Worm (Caenorhabditis elegans): ENCODE data around the gene pho-8.

Gene pho-8

DNA sequence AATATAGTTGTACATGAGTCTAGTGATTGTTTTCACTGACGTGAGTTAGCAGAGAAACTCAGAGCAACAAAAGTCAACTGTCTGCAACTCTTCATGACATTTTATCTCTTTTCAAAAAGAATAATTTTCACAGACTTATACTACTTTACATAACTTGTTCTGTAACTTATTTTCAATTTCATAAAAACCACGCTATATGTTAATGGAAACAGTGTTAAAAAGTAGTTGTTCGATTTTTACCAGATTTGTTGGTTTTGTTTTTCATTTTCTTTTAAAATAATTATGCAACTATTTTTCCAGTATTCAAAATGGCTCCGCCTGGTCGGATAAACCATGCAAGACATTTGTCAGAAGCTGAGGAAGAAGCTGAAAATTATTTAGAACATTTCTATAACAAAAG lies 41.6 kb downstream of the pho-8 start, which contains the start of gene sulp-4:
TSS of gene sulp-4 (plus strand) at position 301 of the 400 bp plus-strand sequence.
- no peak for TF ChIP-seq madf-2 (tag; optimal IDR thresholded peaks at IDR 0.05)
- no peak for TF ChIP-seq F13H6.1 (tag; optimal IDR thresholded peaks at IDR 0.05)
- TF ChIP-seq ceh-2 (tag; optimal IDR thresholded peaks at IDR 0.05): no peak
- no peak for TF ChIP-seq fax-1 (tag; optimal IDR thresholded peaks at IDR 0.05)
- no peak for TF ChIP-seq hlh-13 (GFP tag; optimal IDR thresholded peaks at IDR 0.05)
- no peak for TF ChIP-seq zip-5 (tag; optimal IDR thresholded peaks at IDR 0.05)
- no peak for TF ChIP-seq nfya-1 (tag; optimal IDR thresholded peaks at IDR 0.05)
- TF ChIP-seq lin-11 (tag; optimal IDR thresholded peaks at IDR 0.05): no peak
- TF ChIP-seq hlh-8 (tag; optimal IDR thresholded peaks at IDR 0.05): no peak
- TF ChIP-seq tbx-2 (tag; optimal IDR thresholded peaks at IDR 0.05): no peak
- TF ChIP-seq unc-86 (tag; optimal IDR thresholded peaks at IDR 0.05): no peak
- TF ChIP-seq elt-4 (tag; optimal IDR thresholded peaks at IDR 0.05): no peak
- no peak for TF ChIP-seq ceh-18 (tag; optimal IDR thresholded peaks at IDR 0.05)
- no peak for TF ChIP-seq ceh-14 (tag; optimal IDR thresholded peaks at IDR 0.05)

- TF ChIP-seq sox-4 (tag; optimal IDR thresholded peaks at IDR 0.05) (no peak), hlh-8 (tag; optimal IDR thresholded peaks at IDR 0.05) (no peak), pat-9 (tag; optimal IDR thresholded peaks at IDR 0.05) (no peak), tbx-2 (tag; optimal IDR thresholded peaks at IDR 0.05) (no peak)
These were observed 43.2 kb downstream of the pho-8 start for ce11 chrV:11876657-11877056.

ce11 chrV:11879732-11880131 lies 46.3 kb downstream of the pho-8 start, which contains the start of gene sulp-5:
Gene sulp-5 (plus strand): TSS chrV:11880032.
- TF ChIP-seq ceh-48 (tag; optimal IDR thresholded peaks at IDR 0.05) (no peak), ets-4 (tag; optimal IDR thresholded peaks at IDR 0.05) (no peak), lim-6 (tag; optimal IDR thresholded peaks at IDR 0.05) (no peak), tbx-7 (tag; optimal IDR thresholded peaks at IDR 0.05) (no peak), ceh-6 (GFP tag; optimal IDR thresholded peaks at IDR 0.05) (no peak), ceh-31 (tag; optimal IDR thresholded peaks at IDR 0.05) (no peak), che-1 (tag; optimal IDR thresholded peaks at IDR 0.05) (no peak), ceh-34 (tag; optimal IDR thresholded peaks at IDR 0.05) (no peak), eyg-1 (tag; optimal IDR thresholded peaks at IDR 0.05) (no peak), ceh-2 (tag; optimal IDR thresholded peaks at IDR 0.05) (no peak), ceh-24 (tag; optimal IDR thresholded peaks at IDR 0.05) (no peak), elt-4 (tag; optimal IDR thresholded peaks at IDR 0.05) (no peak), madf-2 (tag; optimal IDR thresholded peaks at IDR 0.05) (no peak), fkh-6 (tag; optimal IDR thresholded peaks at IDR 0.05) (no peak), nhr-11 (tag; optimal IDR thresholded peaks at IDR 0.05) (no peak), sox-2 (GFP tag; IDR thresholded peaks at IDR 0.05) (no peak), ahr-1 (tag; optimal IDR thresholded peaks at IDR 0.05) (no peak), nhr-232 (tag; optimal IDR thresholded peaks at IDR 0.05) (no peak)

DNA sequence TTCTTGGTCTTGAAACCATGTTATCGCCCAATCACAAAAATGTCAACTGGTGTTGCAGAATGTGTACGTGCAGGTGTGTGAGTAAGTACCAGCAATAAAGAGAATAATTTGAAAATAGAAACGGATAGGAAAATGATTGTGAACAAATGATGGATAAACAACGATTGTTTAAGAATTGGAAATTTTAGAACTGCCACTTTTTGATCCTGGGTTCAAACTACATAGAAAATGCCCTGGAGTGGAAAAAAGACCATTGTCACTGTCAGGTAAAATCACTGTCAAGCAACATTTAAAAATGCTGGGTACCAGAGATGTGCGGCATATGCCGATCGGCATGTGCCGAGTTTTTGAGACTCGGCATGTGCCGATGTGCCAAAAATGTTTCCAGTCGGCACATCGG lies 49.8 kb downstream of the pho-8 start:
- no peak for TF ChIP-seq ama-1 (optimal IDR thresholded peaks at IDR 0.05)
- TF ChIP-seq K09A11.1 (tag; optimal IDR thresholded peaks at IDR 0.05; ENCODE audit: insufficient read depth): peak; percentile 39

DNA sequence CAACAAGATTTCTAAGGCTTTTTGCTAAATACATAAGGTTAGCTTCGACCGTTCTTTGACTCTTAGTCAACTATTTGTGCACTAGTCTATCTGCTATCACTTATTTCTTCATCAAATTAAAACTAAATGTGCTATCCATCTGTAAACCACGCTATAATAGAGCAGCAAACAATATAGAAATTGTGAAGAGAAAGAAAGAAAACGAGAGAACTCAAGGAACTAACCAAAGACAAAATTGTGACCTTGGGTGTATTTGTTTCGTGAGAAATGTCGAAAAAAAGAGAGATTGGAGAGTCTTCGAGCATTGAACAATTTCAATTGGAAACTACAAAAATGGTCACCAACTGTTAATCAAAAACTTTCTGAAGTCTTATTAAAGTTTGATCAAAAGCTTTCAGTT lies 51.7 kb downstream of the pho-8 start:
- TF ChIP-seq ceh-22 (tag; optimal IDR thresholded peaks at IDR 0.05): no peak
- no peak for TF ChIP-seq C08G9.2 (tag; optimal IDR thresholded peaks at IDR 0.05)
- TF ChIP-seq ceh-9 (tag; optimal IDR thresholded peaks at IDR 0.05): no peak
- TF ChIP-seq dmd-4 (tag; optimal IDR thresholded peaks at IDR 0.05; ENCODE audit: borderline replicate concordance): no peak
- TF ChIP-seq npax-4 (tag; optimal IDR thresholded peaks at IDR 0.05): no peak
- no peak for TF ChIP-seq pat-9 (tag; optimal IDR thresholded peaks at IDR 0.05)
- TF ChIP-seq K02D7.2 (tag; optimal IDR thresholded peaks at IDR 0.05): no peak
- TF ChIP-seq F13H6.1 (tag; optimal IDR thresholded peaks at IDR 0.05): no peak
- TF ChIP-seq gmeb-2 (tag; optimal IDR thresholded peaks at IDR 0.05): no peak
- TF ChIP-seq ceh-34 (tag; optimal IDR thresholded peaks at IDR 0.05): no peak
- no peak for TF ChIP-seq unc-42 (tag; optimal IDR thresholded peaks at IDR 0.05)
- TF ChIP-seq ceh-24 (tag; optimal IDR thresholded peaks at IDR 0.05): no peak
- TF ChIP-seq tbx-7 (tag; optimal IDR thresholded peaks at IDR 0.05): no peak
- no peak for TF ChIP-seq hlh-13 (GFP tag; optimal IDR thresholded peaks at IDR 0.05)
- no peak for TF ChIP-seq nhr-232 (tag; optimal IDR thresholded peaks at IDR 0.05)
- TF ChIP-seq elt-2 (tag; optimal IDR thresholded peaks at IDR 0.05): no peak
- TF ChIP-seq ets-4 (tag; optimal IDR thresholded peaks at IDR 0.05): no peak
